Fruit fly (Drosophila melanogaster) whole organism, embryonic: Measurements from ENCODE around the gene CG46412.

Experiments used
- Antp ChIP-seq: fragments of 200-800 bp; sonication (Bioruptor generic); optimal IDR thresholded peaks from 3 replicates; lab custom pipeline; 2016; ENCODE audit warnings: missing biosample characterization, missing genetic modification characterization
- Asciz ChIP-seq: fragments of 200-800 bp; sonication (Bioruptor generic); optimal IDR thresholded peaks from 2 replicates; lab custom pipeline; 2017; ENCODE audit warnings: missing biosample characterization, mild to moderate bottlenecking, missing genetic modification characterization, missing genetic modification reagents
- CG11696 ChIP-seq: fragments of 200-800 bp; sonication (Bioruptor generic); IDR thresholded peaks from 2 replicates; pipeline ENCODE4 v1.3.6; 2022; ENCODE audit warnings: missing biosample characterization, missing genetic modification characterization
- CG1233 ChIP-seq: fragments of 200-800 bp; sonication (Bioruptor generic); optimal IDR thresholded peaks from 4 replicates; lab custom pipeline; 2018; ENCODE audit warnings: missing biosample characterization, mild to moderate bottlenecking, missing genetic modification characterization
- CG13123 ChIP-seq: fragments of 200-800 bp; sonication (Bioruptor generic); optimal IDR thresholded peaks from 2 replicates; lab custom pipeline; 2016; ENCODE audit warnings: missing biosample characterization, missing genetic modification characterization
- CG14014 ChIP-seq: fragments of 200-800 bp; sonication (Bioruptor generic); IDR thresholded peaks from 2 replicates; pipeline ENCODE4 v1.3.6; 2022; ENCODE audit warnings: missing biosample characterization, missing genetic modification characterization
- CG15696 ChIP-seq: fragments of 200-800 bp; sonication (Bioruptor generic); optimal IDR thresholded peaks from 2 replicates; lab custom pipeline; 2019; ENCODE audit warnings: missing biosample characterization, mild to moderate bottlenecking, missing genetic modification characterization, moderate library complexity
- CG16779 ChIP-seq: fragments of 200-800 bp; sonication (Bioruptor generic); IDR thresholded peaks from 2 replicates; pipeline ENCODE4 v1.3.6; 2022; ENCODE audit warnings: missing biosample characterization, missing genetic modification characterization
- CG18619 ChIP-seq: fragments of 200-800 bp; sonication (Bioruptor generic); optimal IDR thresholded peaks from 3 replicates; lab custom pipeline; 2017; ENCODE audit warnings: missing biosample characterization, mild to moderate bottlenecking, missing genetic modification characterization
- CG34376 ChIP-seq: fragments of 200-800 bp; sonication (Bioruptor generic); optimal IDR thresholded peaks from 2 replicates; lab custom pipeline; 2018; ENCODE audit warnings: missing biosample characterization, mild to moderate bottlenecking, missing genetic modification characterization
- CG3995 ChIP-seq: fragments of 200-800 bp; sonication (Bioruptor generic); optimal IDR thresholded peaks from 3 replicates; lab custom pipeline; 2016; ENCODE audit warnings: missing biosample characterization, missing genetic modification characterization
- CG5180 ChIP-seq: fragments of 200-800 bp; sonication (Bioruptor generic); optimal IDR thresholded peaks from 3 replicates; lab custom pipeline; 2017; ENCODE audit warnings: missing biosample characterization, missing genetic modification characterization, mild to moderate bottlenecking, moderate library complexity, missing genetic modification reagents
- CG6683 ChIP-seq: fragments of 200-800 bp; sonication (Bioruptor generic); optimal IDR thresholded peaks from 2 replicates; lab custom pipeline; 2017; ENCODE audit warnings: missing biosample characterization, mild to moderate bottlenecking, missing genetic modification characterization, missing genetic modification reagents
- CG7745 ChIP-seq: fragments of 200-800 bp; sonication (Bioruptor generic); optimal IDR thresholded peaks from 2 replicates; lab custom pipeline; 2018; ENCODE audit warnings: missing biosample characterization, mild to moderate bottlenecking, missing genetic modification characterization, moderate library complexity
- CG7839 ChIP-seq: fragments of 200-800 bp; sonication (Bioruptor generic); optimal IDR thresholded peaks from 3 replicates; lab custom pipeline; 2018; ENCODE audit warnings: missing biosample characterization, mild to moderate bottlenecking, missing genetic modification characterization, moderate library complexity
- CTCF ChIP-seq: fragments of 200-800 bp; sonication (Bioruptor generic); optimal IDR thresholded peaks from 2 replicates; lab custom pipeline; 2017; ENCODE audit warnings: missing biosample characterization, mild to moderate bottlenecking, missing genetic modification characterization, moderate library complexity
- CkIIα-i1 ChIP-seq: fragments of 200-800 bp; sonication (Bioruptor generic); IDR thresholded peaks from 2 replicates; pipeline ENCODE4 v1.3.6; 2022; ENCODE audit warnings: missing biosample characterization, missing genetic modification characterization
- Dip3 ChIP-seq: fragments of 200-800 bp; sonication (Bioruptor generic); optimal IDR thresholded peaks from 3 replicates; lab custom pipeline; 2016; ENCODE audit warnings: missing biosample characterization, missing genetic modification characterization
- Drgx ChIP-seq: fragments of 200-800 bp; sonication (Bioruptor generic); IDR thresholded peaks from 2 replicates; pipeline ENCODE4 v1.3.6; 2022; ENCODE audit warnings: missing biosample characterization, missing genetic modification characterization
- E2f1 ChIP-seq: fragments of 200-800 bp; sonication (Bioruptor generic); IDR thresholded peaks from 2 replicates; pipeline ENCODE4 v1.3.6; 2022; ENCODE audit warnings: missing biosample characterization, missing genetic modification characterization
- Eip74EF ChIP-seq, 2 experiments: fragments of 200-800 bp in 1 of 2; fragments of >200 bp in 1 of 2; sonication (Bioruptor generic) in 1 of 2; optimal IDR thresholded peaks; 2 replicates each; lab custom pipeline; 2017 to 2019; ENCODE audit warnings: missing biosample characterization in 2 of 2, missing genetic modification characterization in 2 of 2, mild to moderate bottlenecking in 1 of 2, moderate library complexity in 1 of 2
- Elba2 ChIP-seq: fragments of 200-800 bp; sonication (Bioruptor generic); optimal IDR thresholded peaks from 3 replicates; lab custom pipeline; 2016; ENCODE audit warnings: missing biosample characterization, missing genetic modification characterization
- Fer1 ChIP-seq: fragments of 200-800 bp; sonication (Bioruptor generic); optimal IDR thresholded peaks from 2 replicates; lab custom pipeline; 2017; ENCODE audit warnings: missing biosample characterization, mild to moderate bottlenecking, missing genetic modification characterization
- Fer2 ChIP-seq: fragments of 200-800 bp; sonication (Bioruptor generic); optimal IDR thresholded peaks from 2 replicates; lab custom pipeline; 2018; ENCODE audit warnings: missing biosample characterization, mild to moderate bottlenecking, missing genetic modification characterization, moderate library complexity
- GATAe ChIP-seq: fragments of 200-800 bp; sonication (Bioruptor generic); conservative IDR thresholded peaks from 2 replicates; pipeline ENCODE4 v1.3.6; 2022; ENCODE audit warnings: missing biosample characterization, missing genetic modification characterization
- H15 ChIP-seq: fragments of 200-800 bp; sonication (Bioruptor generic); IDR thresholded peaks from 3 replicates; pipeline ENCODE4 v1.3.6; 2022; ENCODE audit warnings: missing biosample characterization, missing genetic modification characterization
- Hey ChIP-seq: fragments of 200-800 bp; sonication (Bioruptor generic); optimal IDR thresholded peaks from 3 replicates; lab custom pipeline; 2018; ENCODE audit warnings: missing biosample characterization, mild to moderate bottlenecking, missing genetic modification characterization
- Hmr ChIP-seq: fragments of 200-800 bp; sonication (Bioruptor generic); optimal IDR thresholded peaks from 3 replicates; lab custom pipeline; 2017; ENCODE audit warnings: mild to moderate bottlenecking, missing biosample characterization, missing genetic modification reagents, missing genetic modification characterization
- Hr78 ChIP-seq, 2 experiments: fragments of 200-800 bp in 1 of 2; fragments of >200 bp in 1 of 2; sonication (Bioruptor generic) in 1 of 2; optimal IDR thresholded peaks; 2 replicates each; lab custom pipeline; 2017 to 2019; ENCODE audit warnings: missing biosample characterization in 2 of 2, missing genetic modification characterization in 2 of 2, mild to moderate bottlenecking in 1 of 2, moderate library complexity in 1 of 2
- Mes4 ChIP-seq: fragments of 200-800 bp; sonication (Bioruptor generic); optimal IDR thresholded peaks from 2 replicates; lab custom pipeline; 2016; ENCODE audit warnings: missing biosample characterization, missing genetic modification characterization
- Nf-YA ChIP-seq: fragments of 200-800 bp; sonication (Bioruptor generic); IDR thresholded peaks from 2 replicates; pipeline ENCODE4 v1.3.6; 2022; ENCODE audit warnings: missing biosample characterization, missing genetic modification characterization
- PHDP ChIP-seq: fragments of 200-800 bp; sonication (Bioruptor generic); optimal IDR thresholded peaks from 3 replicates; lab custom pipeline; 2018; ENCODE audit warnings: missing biosample characterization, mild to moderate bottlenecking, missing genetic modification characterization, moderate library complexity
- Sox100B ChIP-seq: fragments of 200-800 bp; sonication (Bioruptor generic); optimal IDR thresholded peaks from 3 replicates; lab custom pipeline; 2018; ENCODE audit warnings: missing biosample characterization, mild to moderate bottlenecking, missing genetic modification characterization
- Xrp1 ChIP-seq: fragments of 200-800 bp; sonication (Bioruptor generic); IDR thresholded peaks from 2 replicates; pipeline ENCODE4 v1.3.6; 2022; ENCODE audit warnings: missing biosample characterization, missing genetic modification characterization
- ab ChIP-seq: fragments of 200-800 bp; sonication (Bioruptor generic); optimal IDR thresholded peaks from 2 replicates; lab custom pipeline; 2016; ENCODE audit warnings: missing biosample characterization, missing genetic modification characterization
- ara ChIP-seq: fragments of 200-800 bp; sonication (Bioruptor generic); IDR thresholded peaks from 2 replicates; pipeline ENCODE4 v1.3.6; 2022; ENCODE audit warnings: missing biosample characterization, missing genetic modification characterization
- ash1 ChIP-seq: fragments of 200-800 bp; sonication (Bioruptor generic); optimal IDR thresholded peaks from 2 replicates; lab custom pipeline; 2018; ENCODE audit warnings: missing biosample characterization, mild to moderate bottlenecking, missing genetic modification characterization
- ato ChIP-seq: fragments of 200-800 bp; sonication (Bioruptor generic); IDR thresholded peaks from 2 replicates; pipeline ENCODE4 v1.3.6; 2022; ENCODE audit warnings: missing biosample characterization, missing genetic modification characterization; ENCODE audit not compliant: partially characterized antibody
- ftz-f1 ChIP-seq: fragments of 200-800 bp; sonication (Bioruptor generic); optimal IDR thresholded peaks from 2 replicates; lab custom pipeline; 2016; ENCODE audit warnings: missing biosample characterization, missing genetic modification characterization
- gce ChIP-seq: fragments of 200-800 bp; sonication (Bioruptor generic); IDR thresholded peaks from 3 replicates; pipeline ENCODE4 v1.3.6; 2022; ENCODE audit warnings: missing biosample characterization, missing genetic modification characterization
- h ChIP-seq: fragments of >200 bp; optimal IDR thresholded peaks from 2 replicates; lab custom pipeline; 2017
- peb ChIP-seq: fragments of 200-800 bp; sonication (Bioruptor generic); IDR thresholded peaks from 2 replicates; pipeline ENCODE4 v1.3.6; 2022; ENCODE audit warnings: missing biosample characterization, missing genetic modification characterization
- pros ChIP-seq: fragments of 200-800 bp; sonication (Bioruptor generic); optimal IDR thresholded peaks from 3 replicates; lab custom pipeline; 2019; ENCODE audit warnings: missing biosample characterization, mild to moderate bottlenecking, missing genetic modification characterization, moderate library complexity
- sim ChIP-seq: fragments of 200-800 bp; sonication (Bioruptor generic); IDR thresholded peaks from 2 replicates; pipeline ENCODE4 v1.3.6; 2022; ENCODE audit warnings: missing biosample characterization, missing genetic modification characterization
- sna ChIP-seq: fragments of 200-800 bp; sonication (Bioruptor generic); IDR thresholded peaks from 2 replicates; pipeline ENCODE4 v1.3.6; 2022; ENCODE audit warnings: missing biosample characterization, missing genetic modification characterization; ENCODE audit not compliant: partially characterized antibody
- sr ChIP-seq: fragments of 200-800 bp; sonication (Bioruptor generic); IDR thresholded peaks from 3 replicates; pipeline ENCODE4 v1.3.6; 2022; ENCODE audit warnings: missing biosample characterization, missing genetic modification characterization
- tup ChIP-seq: fragments of 200-800 bp; sonication (Bioruptor generic); optimal IDR thresholded peaks from 2 replicates; lab custom pipeline; 2016; ENCODE audit warnings: missing biosample characterization, mild to moderate bottlenecking, missing genetic modification characterization, moderate library complexity
- z ChIP-seq: fragments of 200-800 bp; sonication (Bioruptor generic); IDR thresholded peaks from 3 replicates; pipeline ENCODE4 v1.3.6; 2022; ENCODE audit warnings: missing biosample characterization, missing genetic modification characterization
- zen ChIP-seq: fragments of 200-800 bp; sonication (Bioruptor generic); optimal IDR thresholded peaks from 3 replicates; lab custom pipeline; 2018; ENCODE audit warnings: missing biosample characterization, mild to moderate bottlenecking, missing genetic modification characterization, moderate library complexity

Gene CG46412

dm6 chr3L:11561946-11562760, 1.7 kb downstream of the CG46412 start, which contains the start of the genes CG7394 and Mob2:
TSS of gene CG7394 (plus strand) at chr3L:11561996.
TSS of gene Mob2 (minus strand) at chr3L:11562233.
- peak; percentile 90 for TF ChIP-seq CG16779
- peak; percentile 88 for TF ChIP-seq Hmr (GFP tag; lab: Kevin White, UChicago)
- TF ChIP-seq Fer1 (GFP tag; lab: Kevin White, UChicago): peak; percentile 80
- TF ChIP-seq CG7745: no peak
- peak; percentile 72 for TF ChIP-seq peb (GFP tag; lab: Robert Waterston, UW)
- TF ChIP-seq CG15696 (tag; lab: Kevin White, UChicago): peak; percentile 84
- TF ChIP-seq CG14014 (GFP tag; lab: Robert Waterston, UW): peak; percentile 92
- TF ChIP-seq CG5180 (GFP tag; lab: Kevin White, UChicago): peak; percentile 73
- peak; percentile 64 for TF ChIP-seq GATAe (GFP tag; lab: Robert Waterston, UW)
- TF ChIP-seq gce (GFP tag; lab: Robert Waterston, UW): peak; percentile 81
- TF ChIP-seq H15 (GFP tag; lab: Robert Waterston, UW): peak; percentile 88
- peak; percentile 61 for TF ChIP-seq Mes4 (GFP tag; lab: Kevin White, UChicago)
- no peak for TF ChIP-seq h (lab: Kevin White, UChicago)
- TF ChIP-seq pros (GFP tag; lab: Kevin White, UChicago): no peak
- peak; percentile 86 for TF ChIP-seq sna
- TF ChIP-seq Sox100B (GFP tag; lab: Kevin White, UChicago): peak; percentile 79
- peak; percentile 4 for TF ChIP-seq CTCF (GFP tag; lab: Kevin White, UChicago)
- peak; percentile 63 for TF ChIP-seq Antp (GFP tag; lab: Kevin White, UChicago)
- TF ChIP-seq Dip3: peak; percentile 89
- TF ChIP-seq PHDP (tag; lab: Kevin White, UChicago): peak; percentile 95
- TF ChIP-seq ash1 (GFP tag; lab: Kevin White, UChicago): peak; percentile 28
- TF ChIP-seq Asciz (GFP tag; lab: Kevin White, UChicago): peak; percentile 57
- TF ChIP-seq Hey (tag; lab: Kevin White, UChicago): peak; percentile 67
- TF ChIP-seq CG18619 (GFP tag; lab: Kevin White, UChicago): peak; percentile 75
- TF ChIP-seq CG3995 (GFP tag; lab: Kevin White, UChicago): peak; percentile 61
- no peak for TF ChIP-seq ftz-f1 (GFP tag; lab: Kevin White, UChicago)
- peak; percentile 52; the same call in 1 of the 2 replicates for TF ChIP-seq CG11696 (GFP tag; lab: Robert Waterston, UW)
- peak; percentile 59; the same call in 1 of the 2 replicates for TF ChIP-seq sim
- peak; percentile 88 for TF ChIP-seq CG13123 (GFP tag; lab: Kevin White, UChicago)
- TF ChIP-seq CG7839 (tag; lab: Kevin White, UChicago): peak; percentile 92
- peak in 1 of 2 experiments; percentile 70 for TF ChIP-seq Eip74EF (GFP tag; optimal IDR thresholded peaks at IDR 0.05; lab: Kevin White, UChicago)
- TF ChIP-seq CG6683 (GFP tag; lab: Kevin White, UChicago): peak; percentile 63
- peak; percentile 64 for TF ChIP-seq Elba2 (GFP tag; lab: Kevin White, UChicago)
- TF ChIP-seq tup: peak; percentile 86
- TF ChIP-seq Hr78 (GFP tag; optimal IDR thresholded peaks at IDR 0.05; lab: Kevin White, UChicago): peak in 1 of 2 experiments; percentile 40
- peak; percentile 91 for TF ChIP-seq ara
- TF ChIP-seq Drgx (GFP tag; lab: Robert Waterston, UW): peak; percentile 87
- TF ChIP-seq sr (GFP tag; lab: Robert Waterston, UW): peak; percentile 51; the same call in 1 of the 3 replicates
- peak; percentile 93 for TF ChIP-seq Xrp1 (GFP tag; lab: Robert Waterston, UW)
- TF ChIP-seq Nf-YA (GFP tag; lab: Robert Waterston, UW): peak; percentile 76
- TF ChIP-seq CkIIα-i1: no peak
- peak; percentile 80 for TF ChIP-seq CG1233 (GFP tag; lab: Kevin White, UChicago)
- peak; percentile 84 for TF ChIP-seq Fer2
- TF ChIP-seq ato: peak; percentile 62
- TF ChIP-seq zen: peak; percentile 79
- TF ChIP-seq CG34376 (GFP tag; lab: Kevin White, UChicago): peak; percentile 87
- TF ChIP-seq z (GFP tag; lab: Robert Waterston, UW): peak; percentile 62; the same call in 2 of the 3 replicates
- TF ChIP-seq ab (GFP tag; lab: Kevin White, UChicago): no peak
- TF ChIP-seq E2f1 (GFP tag; lab: Robert Waterston, UW): peak; percentile 89
